Fruit fly (Drosophila melanogaster) whole organism, embryonic: ENCODE results near the gene InR.

Experiments used
- Abd-B ChIP-seq: fragments of 200-800 bp; sonication (Bioruptor generic); optimal IDR thresholded peaks from 2 replicates; lab custom pipeline; 2018; ENCODE audit warnings: missing biosample characterization, mild to moderate bottlenecking, missing genetic modification characterization, moderate library complexity
- Asciz ChIP-seq: fragments of 200-800 bp; sonication (Bioruptor generic); optimal IDR thresholded peaks from 2 replicates; lab custom pipeline; 2017; ENCODE audit warnings: missing biosample characterization, mild to moderate bottlenecking, missing genetic modification characterization, missing genetic modification reagents
- CG10959 ChIP-seq: fragments of 200-800 bp; sonication (Bioruptor generic); IDR thresholded peaks from 2 replicates; pipeline ENCODE4 v1.3.6; 2022; ENCODE audit warnings: missing biosample characterization, missing genetic modification characterization
- CG10979 ChIP-seq: fragments of 200-800 bp; sonication (Bioruptor generic); optimal IDR thresholded peaks from 2 replicates; lab custom pipeline; 2018; ENCODE audit warnings: missing biosample characterization, mild to moderate bottlenecking, missing genetic modification characterization, moderate library complexity
- CG11723 ChIP-seq: fragments of 200-800 bp; sonication (Bioruptor generic); optimal IDR thresholded peaks from 2 replicates; lab custom pipeline; 2017; ENCODE audit warnings: missing biosample characterization, mild to moderate bottlenecking, missing genetic modification characterization
- CG13775 ChIP-seq: fragments of 200-800 bp; sonication (Bioruptor generic); optimal IDR thresholded peaks from 3 replicates; lab custom pipeline; 2017; ENCODE audit warnings: missing biosample characterization, mild to moderate bottlenecking, missing genetic modification characterization
- CG14965 ChIP-seq: fragments of 200-800 bp; sonication (Bioruptor generic); optimal IDR thresholded peaks from 2 replicates; lab custom pipeline; 2016; ENCODE audit warnings: missing biosample characterization, missing genetic modification characterization, borderline replicate concordance
- CG15479 ChIP-seq: fragments of 200-800 bp; sonication (Bioruptor generic); optimal IDR thresholded peaks from 3 replicates; lab custom pipeline; 2019; ENCODE audit warnings: missing biosample characterization, mild to moderate bottlenecking, missing genetic modification characterization, moderate library complexity
- CG15601 ChIP-seq: fragments of 200-800 bp; sonication (Bioruptor generic); optimal IDR thresholded peaks from 3 replicates; lab custom pipeline; 2019; ENCODE audit warnings: missing biosample characterization, mild to moderate bottlenecking, missing genetic modification characterization, moderate library complexity
- CG15696 ChIP-seq: fragments of 200-800 bp; sonication (Bioruptor generic); optimal IDR thresholded peaks from 2 replicates; lab custom pipeline; 2019; ENCODE audit warnings: missing biosample characterization, mild to moderate bottlenecking, missing genetic modification characterization, moderate library complexity
- CG17186 ChIP-seq: fragments of 200-800 bp; sonication (Bioruptor generic); optimal IDR thresholded peaks from 3 replicates; lab custom pipeline; 2017; ENCODE audit warnings: missing biosample characterization, missing genetic modification reagents, missing genetic modification characterization
- CG17328 ChIP-seq: fragments of 200-800 bp; sonication (Bioruptor generic); IDR thresholded peaks from 2 replicates; pipeline ENCODE4 v1.3.6; 2022; ENCODE audit warnings: missing biosample characterization, missing genetic modification characterization
- CG18599 ChIP-seq: fragments of 200-800 bp; sonication (Bioruptor generic); optimal IDR thresholded peaks from 3 replicates; lab custom pipeline; 2017; ENCODE audit warnings: missing biosample characterization, missing genetic modification characterization, mild to moderate bottlenecking, moderate library complexity, missing genetic modification reagents
- CG30403 ChIP-seq: fragments of 200-800 bp; sonication (Bioruptor generic); optimal IDR thresholded peaks from 3 replicates; lab custom pipeline; 2016; ENCODE audit warnings: missing biosample characterization, missing genetic modification characterization
- CG33557 ChIP-seq: fragments of 200-800 bp; sonication (Bioruptor generic); optimal IDR thresholded peaks from 2 replicates; lab custom pipeline; 2019; ENCODE audit warnings: missing biosample characterization, mild to moderate bottlenecking, missing genetic modification characterization, moderate library complexity
- CG6765 ChIP-seq: fragments of 200-800 bp; sonication (Bioruptor generic); optimal IDR thresholded peaks from 3 replicates; lab custom pipeline; 2017; ENCODE audit warnings: missing biosample characterization, mild to moderate bottlenecking, missing genetic modification characterization
- CG7357 ChIP-seq: fragments of 200-800 bp; sonication (Bioruptor generic); IDR thresholded peaks from 3 replicates; pipeline ENCODE4 v1.3.6; 2022; ENCODE audit warnings: missing biosample characterization, missing genetic modification characterization
- CG7987 ChIP-seq: fragments of 200-800 bp; sonication (Bioruptor generic); optimal IDR thresholded peaks from 2 replicates; lab custom pipeline; 2018; ENCODE audit warnings: missing biosample characterization, mild to moderate bottlenecking, missing genetic modification characterization, moderate library complexity
- CG8089 ChIP-seq: fragments of 200-800 bp; sonication (Bioruptor generic); optimal IDR thresholded peaks from 3 replicates; lab custom pipeline; 2016; ENCODE audit warnings: missing biosample characterization, missing genetic modification characterization
- CG8388 ChIP-seq: fragments of 200-800 bp; sonication (Bioruptor generic); optimal IDR thresholded peaks from 2 replicates; lab custom pipeline; 2019; ENCODE audit warnings: missing biosample characterization, mild to moderate bottlenecking, missing genetic modification characterization, moderate library complexity
- Camta ChIP-seq: fragments of 200-800 bp; sonication (Bioruptor generic); optimal IDR thresholded peaks from 2 replicates; lab custom pipeline; 2016; ENCODE audit warnings: missing biosample characterization, missing genetic modification characterization
- Chrac-16 ChIP-seq: fragments of 200-800 bp; sonication (Bioruptor generic); optimal IDR thresholded peaks from 3 replicates; lab custom pipeline; 2016; ENCODE audit warnings: missing biosample characterization, missing genetic modification characterization
- Dp ChIP-seq: fragments of 200-800 bp; sonication (Bioruptor generic); optimal IDR thresholded peaks from 2 replicates; lab custom pipeline; 2018; ENCODE audit warnings: missing biosample characterization, mild to moderate bottlenecking, missing genetic modification characterization, moderate library complexity
- HHEX ChIP-seq: fragments of 200-800 bp; sonication (Bioruptor generic); optimal IDR thresholded peaks from 3 replicates; lab custom pipeline; 2017; ENCODE audit warnings: missing biosample characterization, mild to moderate bottlenecking, missing genetic modification characterization, missing genetic modification reagents
- HmgD ChIP-seq: fragments of 200-800 bp; sonication (Bioruptor generic); optimal IDR thresholded peaks from 3 replicates; lab custom pipeline; 2016; ENCODE audit warnings: missing biosample characterization, missing genetic modification characterization
- Lhr ChIP-seq: fragments of 200-800 bp; sonication (Bioruptor generic); optimal IDR thresholded peaks from 3 replicates; lab custom pipeline; 2017; ENCODE audit warnings: mild to moderate bottlenecking, missing biosample characterization, missing genetic modification reagents, missing genetic modification characterization
- Med ChIP-seq: fragments of 200-800 bp; sonication (Bioruptor generic); peaks from one replicate; lab custom pipeline; 2016; ENCODE audit warnings: missing biosample characterization, missing genetic modification characterization, mild to moderate bottlenecking, inconsistent platforms, moderate library complexity
- NK7.1 ChIP-seq: fragments of 200-800 bp; sonication (Bioruptor generic); optimal IDR thresholded peaks from 3 replicates; lab custom pipeline; 2016; ENCODE audit warnings: missing biosample characterization, missing genetic modification characterization
- Rfx ChIP-seq: fragments of 200-800 bp; sonication (Bioruptor generic); IDR thresholded peaks from 2 replicates; pipeline ENCODE4 v1.3.6; 2022; ENCODE audit warnings: missing biosample characterization, missing genetic modification characterization
- bab2 ChIP-seq: fragments of 200-800 bp; sonication (Bioruptor generic); optimal IDR thresholded peaks from 2 replicates; lab custom pipeline; 2016; ENCODE audit warnings: missing biosample characterization, missing genetic modification characterization
- cg ChIP-seq: fragments of 200-800 bp; sonication (Bioruptor generic); optimal IDR thresholded peaks from 3 replicates; lab custom pipeline; 2019; ENCODE audit warnings: missing biosample characterization, mild to moderate bottlenecking, missing genetic modification characterization, moderate library complexity
- chinmo ChIP-seq: fragments of 200-800 bp; sonication (Bioruptor generic); IDR thresholded peaks from 4 replicates; pipeline ENCODE4 v1.3.6; 2022; ENCODE audit warnings: missing biosample characterization, missing genetic modification characterization; ENCODE audit not compliant: partially characterized antibody
- crol ChIP-seq: fragments of 200-800 bp; sonication (Bioruptor generic); IDR thresholded peaks from 2 replicates; pipeline ENCODE4 v1.3.6; 2022; ENCODE audit warnings: missing biosample characterization, missing genetic modification characterization
- cwo ChIP-seq: fragments of 200-800 bp; sonication (Bioruptor generic); optimal IDR thresholded peaks from 3 replicates; lab custom pipeline; 2017; ENCODE audit warnings: missing biosample characterization, missing genetic modification characterization, mild to moderate bottlenecking, moderate library complexity, missing genetic modification reagents
- da ChIP-seq: fragments of 200-800 bp; sonication (Bioruptor generic); optimal IDR thresholded peaks from 2 replicates; lab custom pipeline; 2016; ENCODE audit warnings: missing biosample characterization, missing genetic modification characterization
- dm ChIP-seq: fragments of 200-800 bp; sonication (Bioruptor generic); optimal IDR thresholded peaks from 3 replicates; lab custom pipeline; 2016; ENCODE audit warnings: missing biosample characterization, missing genetic modification characterization
- dmrt11E ChIP-seq: fragments of 200-800 bp; sonication (Bioruptor generic); optimal IDR thresholded peaks from 3 replicates; lab custom pipeline; 2018; ENCODE audit warnings: missing biosample characterization, mild to moderate bottlenecking, missing genetic modification characterization, moderate library complexity
- dmrt99B ChIP-seq: fragments of 200-800 bp; sonication (Bioruptor generic); optimal IDR thresholded peaks from 2 replicates; lab custom pipeline; 2018; ENCODE audit warnings: missing biosample characterization, mild to moderate bottlenecking, missing genetic modification characterization, moderate library complexity
- ems ChIP-seq: fragments of 200-800 bp; sonication (Bioruptor generic); optimal IDR thresholded peaks from 3 replicates; lab custom pipeline; 2016; ENCODE audit warnings: missing biosample characterization, missing genetic modification characterization
- fd3F ChIP-seq: fragments of 200-800 bp; sonication (Bioruptor generic); optimal IDR thresholded peaks from 2 replicates; lab custom pipeline; 2018; ENCODE audit warnings: missing biosample characterization, mild to moderate bottlenecking, missing genetic modification characterization, moderate library complexity
- fd64A ChIP-seq: fragments of 200-800 bp; sonication (Bioruptor generic); optimal IDR thresholded peaks from 3 replicates; lab custom pipeline; 2018; ENCODE audit warnings: missing biosample characterization, mild to moderate bottlenecking, missing genetic modification characterization
- grn ChIP-seq: fragments of 200-800 bp; sonication (Bioruptor generic); optimal IDR thresholded peaks from 3 replicates; lab custom pipeline; 2017; ENCODE audit warnings: missing biosample characterization, missing genetic modification characterization
- h ChIP-seq: fragments of >200 bp; optimal IDR thresholded peaks from 2 replicates; lab custom pipeline; 2017
- hth ChIP-seq: fragments of >200 bp; optimal IDR thresholded peaks from 2 replicates; lab custom pipeline; 2017; ENCODE audit warnings: inconsistent platforms
- toy ChIP-seq: fragments of 200-800 bp; sonication (Bioruptor generic); IDR thresholded peaks from 2 replicates; pipeline ENCODE4 v1.3.6; 2022; ENCODE audit warnings: missing biosample characterization, missing genetic modification characterization
- tup ChIP-seq: fragments of 200-800 bp; sonication (Bioruptor generic); optimal IDR thresholded peaks from 2 replicates; lab custom pipeline; 2016; ENCODE audit warnings: missing biosample characterization, mild to moderate bottlenecking, missing genetic modification characterization, moderate library complexity
- tx ChIP-seq: fragments of 200-800 bp; sonication (Bioruptor generic); optimal IDR thresholded peaks from 2 replicates; lab custom pipeline; 2016; ENCODE audit warnings: missing biosample characterization, missing genetic modification characterization
- wor ChIP-seq: fragments of 200-800 bp; sonication (Bioruptor generic); IDR thresholded peaks from 2 replicates; pipeline ENCODE4 v1.3.6; 2022; ENCODE audit warnings: missing biosample characterization, missing genetic modification characterization
- zfh2 ChIP-seq: fragments of 200-800 bp; sonication (Bioruptor generic); optimal IDR thresholded peaks from 2 replicates; lab custom pipeline; 2016; ENCODE audit warnings: missing biosample characterization, missing genetic modification characterization

Gene InR

DNA sequence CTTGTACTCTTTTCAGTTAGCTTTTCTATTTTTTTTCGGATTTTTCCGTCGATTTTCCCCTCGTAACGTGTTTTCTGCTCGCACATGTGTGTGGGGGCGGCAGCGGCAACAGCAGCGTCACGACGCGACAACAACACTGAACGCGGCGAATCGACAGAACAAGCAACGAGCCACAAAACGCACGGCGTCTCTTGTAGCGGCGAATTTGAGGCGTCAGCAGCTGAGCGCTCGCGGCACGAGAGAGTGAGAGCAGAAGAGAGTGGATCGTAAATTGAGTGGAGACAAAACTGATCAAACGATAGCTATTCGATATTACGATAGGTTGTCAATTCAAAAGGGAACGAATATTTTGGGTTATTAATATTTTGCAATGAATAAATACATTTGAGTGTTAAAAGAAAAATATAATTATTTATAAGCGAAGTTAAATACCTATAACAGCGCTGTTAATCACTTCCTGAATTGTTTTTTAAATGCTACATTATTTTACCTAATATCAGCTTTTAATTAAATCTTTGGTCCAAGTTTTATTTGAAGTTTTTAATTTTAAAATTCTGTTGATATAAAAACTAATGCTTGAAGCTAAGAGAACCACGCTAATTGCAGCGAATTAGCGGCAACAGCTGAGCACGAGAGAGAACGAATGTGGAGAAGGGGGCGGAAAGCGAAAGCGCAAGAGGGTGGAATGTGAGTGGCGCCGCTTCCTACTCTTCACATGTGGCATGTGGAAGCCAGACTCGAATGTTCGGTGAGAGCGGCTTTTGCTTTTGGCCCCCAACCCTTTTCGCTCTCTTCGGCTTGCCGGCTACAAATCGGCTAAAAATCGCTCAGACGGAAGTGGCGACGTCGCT is 14.0 kb upstream of the InR start (continued):
- TF ChIP-seq grn (GFP tag; lab: Kevin White, UChicago) (no peak), da (GFP tag; lab: Kevin White, UChicago) (no peak), Asciz (GFP tag; lab: Kevin White, UChicago) (peak; percentile 52), CG17328 (no peak), CG18599 (GFP tag; lab: Kevin White, UChicago) (peak; percentile 6), dm (GFP tag; lab: Kevin White, UChicago) (no peak), CG14965 (GFP tag; lab: Kevin White, UChicago) (no peak), ems (GFP tag; lab: Kevin White, UChicago) (no peak), toy (GFP tag; lab: Robert Waterston, UW) (no peak), fd64A (GFP tag; lab: Kevin White, UChicago) (no peak), CG30403 (GFP tag; lab: Kevin White, UChicago) (peak; percentile 62), HHEX (GFP tag; lab: Kevin White, UChicago) (peak; percentile 8), CG7987 (GFP tag; lab: Kevin White, UChicago) (no peak), dmrt11E (tag; lab: Kevin White, UChicago) (peak; percentile 68), CG15696 (peak; percentile 28), CG7357 (GFP tag; lab: Robert Waterston, UW) (no peak), h (lab: Kevin White, UChicago) (no peak), Rfx (GFP tag; lab: Robert Waterston, UW) (no peak), CG10979 (peak; percentile 65), Abd-B (GFP tag; lab: Kevin White, UChicago) (no peak), tx (GFP tag; lab: Kevin White, UChicago) (no peak), Lhr (GFP tag; lab: Kevin White, UChicago) (peak; percentile 4), Chrac-16 (peak; percentile 16), chinmo (no peak), Camta (GFP tag; lab: Kevin White, UChicago) (no peak), zfh2 (GFP tag; lab: Kevin White, UChicago) (no peak), CG33557 (GFP tag; lab: Kevin White, UChicago) (peak; percentile 66), CG13775 (peak; percentile 26), CG8388 (GFP tag; lab: Kevin White, UChicago) (peak; percentile 56), NK7.1 (GFP tag; lab: Kevin White, UChicago) (no peak), bab2 (GFP tag; lab: Kevin White, UChicago) (no peak), cwo (GFP tag; lab: Kevin White, UChicago) (peak; percentile 13), CG8089 (GFP tag; lab: Kevin White, UChicago) (no peak), tup (GFP tag; lab: Kevin White, UChicago) (no peak), dmrt99B (peak; percentile 52), crol (GFP tag; lab: Robert Waterston, UW) (no peak), fd3F (GFP tag; lab: Kevin White, UChicago) (no peak), CG17186 (GFP tag; lab: Kevin White, UChicago) (no peak), Dp (GFP tag; lab: Kevin White, UChicago) (no peak), hth (lab: Kevin White, UChicago) (no peak), CG15479 (GFP tag; lab: Kevin White, UChicago) (no peak), wor (no peak), CG10959 (GFP tag; lab: Robert Waterston, UW) (no peak), cg (GFP tag; lab: Kevin White, UChicago) (peak; percentile 11), CG11723 (GFP tag; lab: Kevin White, UChicago) (peak; percentile 54), Med (GFP tag; lab: Kevin White, UChicago) (peak; percentile 75), CG15601 (tag; lab: Kevin White, UChicago) (peak; percentile 75), HmgD (GFP tag; lab: Kevin White, UChicago) (no peak), CG6765 (peak; percentile 24)
